Worm (Caenorhabditis elegans) whole organism, young adult: ENCODE measurements around the gene fbxa-106.
A peak's percentile ranks its signal among the peaks of the same experiment; 100 is the strongest.

Experiments used
- B0035.1 ChIP-seq: sonication (generic microtip); optimal IDR thresholded peaks from 2 replicates; lab custom pipeline; 2016; ENCODE audit warnings: missing genetic modification characterization, mild to moderate bottlenecking, missing compliant biosample characterization, missing genotype, missing genetic modification reagents
- D2030.7 ChIP-seq: fragments of 200-800 bp; sonication (Bioruptor generic); IDR thresholded peaks from 2 replicates; pipeline ENCODE4 v1.3.6; 2022; ENCODE audit warnings: missing genetic modification reagents, missing genetic modification characterization, missing compliant biosample characterization
- F55B11.4 ChIP-seq: sonication (generic microtip); optimal IDR thresholded peaks from 2 replicates; lab custom pipeline; 2016; ENCODE audit warnings: missing compliant biosample characterization, missing genetic modification characterization, borderline replicate concordance; ENCODE audit not compliant: insufficient read depth
- F57C9.4 ChIP-seq: sonication (generic microtip); optimal IDR thresholded peaks from 2 replicates; lab custom pipeline; 2017; ENCODE audit warnings: mild to moderate bottlenecking, missing genetic modification characterization, missing compliant biosample characterization
- T26A5.8 ChIP-seq: sonication (generic microtip); optimal IDR thresholded peaks from 2 replicates; lab custom pipeline; 2016; ENCODE audit warnings: missing genetic modification characterization, missing compliant biosample characterization
- ZK185.1 ChIP-seq: sonication (generic microtip); optimal IDR thresholded peaks from 2 replicates; lab custom pipeline; 2016; ENCODE audit warnings: mild to moderate bottlenecking, missing genetic modification characterization, missing compliant biosample characterization; ENCODE audit not compliant: poor library complexity, severe bottlenecking
- aptf-2 ChIP-seq: fragments of 200-800 bp; sonication (Bioruptor generic); conservative IDR thresholded peaks from 2 replicates; pipeline ENCODE4 v1.3.6; 2022; ENCODE audit warnings: missing genetic modification reagents, missing genetic modification characterization, missing compliant biosample characterization
- aptf-3 ChIP-seq: fragments of 200-800 bp; sonication (Bioruptor generic); IDR thresholded peaks from 2 replicates; pipeline ENCODE4 v1.3.6; 2022; ENCODE audit warnings: missing genetic modification characterization, missing compliant biosample characterization
- athp-1 ChIP-seq: sonication (generic microtip); optimal IDR thresholded peaks from 2 replicates; lab custom pipeline; 2017; ENCODE audit warnings: mild to moderate bottlenecking, missing genetic modification characterization, missing compliant biosample characterization
- ceh-58 ChIP-seq: fragments of 200-800 bp; sonication (Bioruptor generic); IDR thresholded peaks from 2 replicates; pipeline ENCODE4 v1.3.6; 2022; ENCODE audit warnings: missing genetic modification characterization, missing compliant biosample characterization
- die-1 ChIP-seq: sonication (generic microtip); optimal IDR thresholded peaks from 2 replicates; lab custom pipeline; 2016; ENCODE audit warnings: missing genotype, mild to moderate bottlenecking, missing genetic modification characterization, missing compliant biosample characterization
- dpff-1 ChIP-seq: sonication (generic microtip); optimal IDR thresholded peaks from 2 replicates; lab custom pipeline; 2017; ENCODE audit warnings: mild to moderate bottlenecking, missing genetic modification characterization, missing compliant biosample characterization
- dpl-1 ChIP-seq: fragments of 150-350 bp; optimal IDR thresholded peaks from 2 replicates; lab custom pipeline; 2014; ENCODE audit warnings: missing biosample characterization, missing genetic modification reagents, missing genetic modification characterization
- efl-1 ChIP-seq: fragments of 150-350 bp; optimal IDR thresholded peaks from 2 replicates; lab custom pipeline; 2014; ENCODE audit warnings: missing biosample characterization, missing genetic modification reagents, missing genetic modification characterization
- egrh-3 ChIP-seq: fragments of 200-800 bp; sonication (Bioruptor generic); IDR thresholded peaks from 2 replicates; pipeline ENCODE4 v1.3.6; 2022; ENCODE audit warnings: missing genetic modification reagents, missing genetic modification characterization, missing compliant biosample characterization
- him-1 ChIP-seq: sonication (generic microtip); optimal IDR thresholded peaks from 2 replicates; lab custom pipeline; 2016; ENCODE audit warnings: missing genotype, missing genetic modification reagents, missing genetic modification characterization, missing compliant biosample characterization
- hmg-1.2 ChIP-seq: fragments of 200-800 bp; sonication (Bioruptor generic); IDR thresholded peaks from 2 replicates; pipeline ENCODE4 v1.3.6; 2022; ENCODE audit warnings: missing genetic modification reagents, missing genetic modification characterization, missing compliant biosample characterization
- lag-1 ChIP-seq: fragments of 200-800 bp; sonication (Bioruptor generic); IDR thresholded peaks from 2 replicates; pipeline ENCODE4 v1.3.6; 2022; ENCODE audit warnings: missing genetic modification reagents, missing genetic modification characterization, missing compliant biosample characterization
- lin-35 ChIP-seq, 3 experiments: fragments of 150-350 bp in 2 of 3; sonication (generic microtip) in 1 of 3; optimal IDR thresholded peaks; 2 replicates each; lab custom pipeline; 2014 to 2018; ENCODE audit warnings: missing biosample characterization in 3 of 3, missing genetic modification characterization in 3 of 3, missing genetic modification reagents in 3 of 3
- lin-40 ChIP-seq: sonication (generic microtip); optimal IDR thresholded peaks from 2 replicates; lab custom pipeline; 2016; ENCODE audit warnings: missing genetic modification characterization, mild to moderate bottlenecking, missing compliant biosample characterization, missing genotype, missing genetic modification reagents
- lin-54 ChIP-seq: fragments of 200-800 bp; sonication (Bioruptor generic); optimal IDR thresholded peaks from 2 replicates; lab custom pipeline; 2018; ENCODE audit warnings: mild to moderate bottlenecking, missing genetic modification characterization, missing compliant biosample characterization
- lsl-1 ChIP-seq: fragments of 200-800 bp; sonication (Bioruptor generic); optimal IDR thresholded peaks from 2 replicates; lab custom pipeline; 2018; ENCODE audit warnings: mild to moderate bottlenecking, missing genetic modification characterization, moderate library complexity, missing compliant biosample characterization
- madf-8 ChIP-seq: fragments of 200-800 bp; sonication (Bioruptor generic); conservative IDR thresholded peaks from 2 replicates; pipeline ENCODE4 v1.3.6; 2022; ENCODE audit warnings: missing genetic modification reagents, missing genetic modification characterization, missing compliant biosample characterization
- mcd-1 ChIP-seq: fragments of 200-800 bp; sonication (Bioruptor generic); IDR thresholded peaks from 2 replicates; pipeline ENCODE4 v1.3.6; 2022; ENCODE audit warnings: missing genetic modification reagents, missing genetic modification characterization, missing compliant biosample characterization
- mxl-1 ChIP-seq: sonication (generic microtip); optimal IDR thresholded peaks from 2 replicates; lab custom pipeline; 2016; ENCODE audit warnings: missing genetic modification characterization, missing compliant biosample characterization
- nhr-27 ChIP-seq: fragments of 200-800 bp; sonication (Bioruptor generic); optimal IDR thresholded peaks from 2 replicates; lab custom pipeline; 2018; ENCODE audit warnings: mild to moderate bottlenecking, missing genetic modification characterization, moderate library complexity, missing compliant biosample characterization
- tlf-1 ChIP-seq: fragments of 200-800 bp; sonication (Bioruptor generic); optimal IDR thresholded peaks from 2 replicates; lab custom pipeline; 2018; ENCODE audit warnings: mild to moderate bottlenecking, missing genetic modification characterization, missing compliant biosample characterization
- ztf-22 ChIP-seq: fragments of 200-800 bp; sonication (Bioruptor generic); optimal IDR thresholded peaks from 2 replicates; lab custom pipeline; 2018; ENCODE audit warnings: mild to moderate bottlenecking, missing genetic modification characterization, moderate library complexity, missing compliant biosample characterization
- ztf-26 ChIP-seq: sonication (generic microtip); optimal IDR thresholded peaks from 2 replicates; lab custom pipeline; 2017; ENCODE audit warnings: missing genetic modification characterization, missing compliant biosample characterization
- ztf-28 ChIP-seq: fragments of 200-800 bp; sonication (Bioruptor generic); IDR thresholded peaks from 2 replicates; pipeline ENCODE4 v1.3.6; 2022; ENCODE audit warnings: missing genetic modification reagents, missing genetic modification characterization, missing compliant biosample characterization

fbxa-106 gene

DNA sequence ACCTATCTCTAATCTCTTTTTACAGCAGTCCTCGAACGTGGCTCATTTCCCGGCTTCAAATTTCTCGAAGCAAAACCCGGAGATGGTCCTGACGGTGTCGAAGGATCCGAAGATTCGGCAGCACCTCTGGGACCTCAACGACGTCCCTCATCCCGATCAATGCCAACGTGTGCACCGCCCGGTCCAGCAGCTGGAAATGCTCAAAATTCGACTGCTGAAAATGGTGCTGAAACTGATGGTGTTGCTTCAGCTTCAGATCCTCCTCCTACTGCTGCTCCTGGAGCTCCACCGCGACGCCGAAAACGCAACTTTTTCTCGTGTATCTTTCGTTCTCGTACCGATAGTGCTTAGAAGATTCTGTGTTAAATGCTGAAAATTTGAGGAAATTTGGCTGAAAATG lies 21.1 kb upstream of the fbxa-106 start:
- TF ChIP-seq egrh-3 (0 out of 2 replicates have a peak, but pooled peaks have one; percentile 9), F55B11.4 (tag; lab: Kevin White, UChicago) (no peak)

DNA sequence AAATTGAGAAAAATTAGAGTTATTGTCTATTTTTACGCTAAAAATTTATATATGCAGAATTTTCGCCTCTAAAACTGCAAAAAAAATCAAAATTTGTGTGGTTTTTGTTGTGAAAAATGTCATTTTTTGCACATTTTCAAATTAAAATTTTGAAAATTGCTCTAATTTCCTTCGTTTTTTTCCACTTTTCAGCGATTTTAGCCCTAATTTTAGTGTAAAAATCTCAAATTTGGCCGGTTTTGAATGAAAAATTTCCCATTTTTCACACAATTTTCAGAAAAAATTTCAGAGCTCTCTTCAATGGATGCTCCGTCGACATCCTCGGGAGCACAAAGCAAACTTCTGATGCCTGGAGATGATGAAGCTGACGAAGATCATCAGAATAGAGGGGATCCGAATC lies 13.4 kb upstream of the fbxa-106 start, which contains the start of gene par-4:
Gene par-4, plus strand, starts transcription at position 301 of the 400 bp plus-strand sequence.
- TF ChIP-seq mxl-1 (tag; lab: Kevin White, UChicago) (no peak), lsl-1 (GFP tag; lab: Kevin White, UChicago) (no peak), D2030.7 (GFP tag; lab: Robert Waterston, UW) (no peak), T26A5.8 (tag; lab: Kevin White, UChicago) (no peak), ceh-58 (GFP tag; lab: Robert Waterston, UW) (no peak), aptf-3 (GFP tag; lab: Robert Waterston, UW) (no peak)

DNA sequence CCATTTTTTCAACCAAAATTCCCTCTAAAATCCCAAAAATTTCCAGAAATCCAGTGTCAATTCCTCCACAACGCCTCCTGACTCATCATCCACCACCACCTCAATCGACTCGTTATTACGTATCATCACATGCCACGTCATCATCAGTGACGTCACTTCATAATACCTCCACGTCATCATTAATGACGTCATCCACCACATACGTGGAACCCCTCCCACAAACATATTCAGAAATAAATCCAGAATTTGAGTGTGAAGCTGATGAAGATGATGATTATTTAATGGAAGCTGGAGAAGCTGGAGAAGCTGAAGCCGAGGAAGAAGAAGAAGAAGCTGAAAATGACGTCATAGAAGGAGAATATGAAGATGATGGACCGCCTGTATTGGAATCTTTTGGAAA lies 8.9 kb upstream of the fbxa-106 start:
- TF ChIP-seq madf-8 (GFP tag; lab: Robert Waterston, UW): no peak
- no peak for TF ChIP-seq dpff-1
- no peak for TF ChIP-seq lag-1 (GFP tag; lab: Robert Waterston, UW)
- no peak for TF ChIP-seq aptf-2 (GFP tag; lab: Robert Waterston, UW)

DNA sequence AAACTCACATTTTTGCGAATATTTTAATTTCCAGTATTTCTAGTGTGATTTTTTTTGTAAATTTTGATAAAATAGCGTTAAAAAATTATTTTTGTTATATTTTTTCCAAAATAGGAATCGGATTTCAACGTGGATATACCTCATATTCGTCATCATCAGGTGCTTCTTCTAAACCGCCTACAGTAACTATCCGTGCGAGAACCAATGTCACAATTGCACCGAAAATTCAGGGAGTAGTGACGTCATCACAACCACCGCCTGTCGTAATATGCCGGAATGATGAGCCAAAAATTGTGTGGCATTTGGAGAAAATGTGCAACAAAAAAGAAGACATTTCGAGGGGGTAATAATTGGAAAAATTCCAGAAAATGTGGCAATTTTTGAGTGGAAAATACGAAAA lies 6.2 kb upstream of the fbxa-106 start:
- no peak for TF ChIP-seq lag-1 (GFP tag; lab: Robert Waterston, UW)
- TF ChIP-seq mcd-1 (GFP tag; lab: Robert Waterston, UW): no peak
- no peak for TF ChIP-seq him-1 (tag; lab: Kevin White, UChicago)
- TF ChIP-seq ztf-22: no peak
- no peak for TF ChIP-seq ZK185.1 (tag; lab: Kevin White, UChicago)
- no peak for TF ChIP-seq tlf-1 (GFP tag; lab: Kevin White, UChicago)
- no peak for TF ChIP-seq ztf-26
- no peak for TF ChIP-seq die-1
- TF ChIP-seq hmg-1.2 (GFP tag; lab: Robert Waterston, UW): no peak
- TF ChIP-seq B0035.1: no peak
- TF ChIP-seq nhr-27 (tag; lab: Kevin White, UChicago): no peak
- no peak for TF ChIP-seq F57C9.4 (tag; lab: Kevin White, UChicago)
- no peak for TF ChIP-seq F55B11.4 (tag; lab: Kevin White, UChicago)
- TF ChIP-seq athp-1 (tag; lab: Kevin White, UChicago): no peak

DNA sequence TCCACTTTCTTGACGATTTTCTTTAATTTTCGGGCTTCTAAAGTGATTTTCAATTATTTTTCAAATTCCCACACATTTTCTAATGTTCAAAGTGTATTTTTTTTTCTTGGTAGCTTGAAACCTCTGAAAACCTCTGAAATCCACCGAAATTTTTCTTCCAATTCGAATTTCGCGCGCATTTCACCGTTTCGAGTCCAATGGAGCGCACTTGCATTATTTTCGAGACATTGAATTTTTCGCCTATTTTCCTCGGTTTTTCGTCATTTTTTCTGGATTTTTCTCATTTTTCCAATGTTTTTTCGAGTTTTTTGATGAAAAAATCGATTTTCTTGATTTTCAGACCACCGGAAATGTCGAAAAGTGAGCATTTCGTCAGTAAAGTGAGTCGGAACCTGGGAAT lies 1.8 kb upstream of the fbxa-106 start, which contains the start of gene slr-2:
Gene slr-2, plus strand, starts transcription at position 341 of the 400 bp plus-strand sequence.
- TF ChIP-seq him-1 (tag; lab: Kevin White, UChicago) (no peak), efl-1 (GFP tag; lab: Kevin White, UChicago) (peak; percentile 84), dpl-1 (GFP tag; lab: Kevin White, UChicago) (peak; percentile 69), ztf-28 (GFP tag; lab: Robert Waterston, UW) (no peak), mcd-1 (GFP tag; lab: Robert Waterston, UW) (peak; percentile 96), lin-40 (tag; lab: Kevin White, UChicago) (peak; percentile 13), lin-54 (GFP tag; lab: Kevin White, UChicago) (peak; percentile 91), lin-35 (GFP tag; optimal IDR thresholded peaks at IDR 0.05; lab: Kevin White, UChicago) (peak in 2 of 3 experiments; percentile 33 to 88)
